Fruit fly (Drosophila melanogaster) whole organism, embryonic: ENCODE results near the gene CG11975.

Experiments used
- Bdp1 ChIP-seq: fragments of 200-800 bp; sonication (Bioruptor generic); optimal IDR thresholded peaks from 3 replicates; lab custom pipeline; 2016; ENCODE audit warnings: missing biosample characterization, missing genetic modification characterization
- CG10267 ChIP-seq: fragments of 200-800 bp; sonication (Bioruptor generic); optimal IDR thresholded peaks from 2 replicates; lab custom pipeline; 2018; ENCODE audit warnings: missing biosample characterization, mild to moderate bottlenecking, missing genetic modification characterization, moderate library complexity
- CG10565 ChIP-seq: fragments of 200-800 bp; sonication (Bioruptor generic); optimal IDR thresholded peaks from 3 replicates; lab custom pipeline; 2016; ENCODE audit warnings: missing biosample characterization, mild to moderate bottlenecking, missing genetic modification characterization
- CG11247 ChIP-seq: fragments of 200-800 bp; sonication (Bioruptor generic); IDR thresholded peaks from 2 replicates; pipeline ENCODE4 v1.3.6; 2022; ENCODE audit warnings: missing biosample characterization, missing genetic modification characterization
- CG12104 ChIP-seq: fragments of 200-800 bp; sonication (Bioruptor generic); optimal IDR thresholded peaks from 3 replicates; lab custom pipeline; 2016; ENCODE audit warnings: missing biosample characterization, missing genetic modification characterization
- CG12299 ChIP-seq: fragments of 200-800 bp; sonication (Bioruptor generic); optimal IDR thresholded peaks from 2 replicates; lab custom pipeline; 2018; ENCODE audit warnings: missing biosample characterization, mild to moderate bottlenecking, missing genetic modification characterization
- CG13424 ChIP-seq: fragments of 200-800 bp; sonication (Bioruptor generic); optimal IDR thresholded peaks from 2 replicates; lab custom pipeline; 2019; ENCODE audit warnings: missing biosample characterization, mild to moderate bottlenecking, missing genetic modification characterization, moderate library complexity
- CG16815 ChIP-seq: fragments of 200-800 bp; sonication (Bioruptor generic); optimal IDR thresholded peaks from 3 replicates; lab custom pipeline; 2017; ENCODE audit warnings: missing biosample characterization, mild to moderate bottlenecking, missing genetic modification characterization
- CG17385 ChIP-seq: fragments of 200-800 bp; sonication (Bioruptor generic); optimal IDR thresholded peaks from 3 replicates; lab custom pipeline; 2018; ENCODE audit warnings: missing biosample characterization, mild to moderate bottlenecking, missing genetic modification characterization
- CG2116 ChIP-seq: fragments of 200-800 bp; sonication (Bioruptor generic); optimal IDR thresholded peaks from 3 replicates; lab custom pipeline; 2018; ENCODE audit warnings: missing biosample characterization, mild to moderate bottlenecking, missing genetic modification characterization
- CG2889 ChIP-seq: fragments of 200-800 bp; sonication (Bioruptor generic); IDR thresholded peaks from 3 replicates; pipeline ENCODE4 v1.3.6; 2022; ENCODE audit warnings: missing biosample characterization, missing genetic modification characterization
- CG30020 ChIP-seq: fragments of 200-800 bp; optimal IDR thresholded peaks from 2 replicates; lab custom pipeline; 2019; ENCODE audit warnings: missing biosample characterization, mild to moderate bottlenecking, missing genetic modification characterization, moderate library complexity
- CG30431 ChIP-seq: fragments of 200-800 bp; sonication (Bioruptor generic); optimal IDR thresholded peaks from 2 replicates; lab custom pipeline; 2017; ENCODE audit warnings: missing biosample characterization, missing genetic modification characterization
- CG3065 ChIP-seq: fragments of 200-800 bp; sonication (Bioruptor generic); optimal IDR thresholded peaks from 2 replicates; lab custom pipeline; 2016; ENCODE audit warnings: missing biosample characterization, missing genetic modification characterization
- CG3838 ChIP-seq: fragments of 200-800 bp; sonication (Bioruptor generic); optimal IDR thresholded peaks from 3 replicates; lab custom pipeline; 2016; ENCODE audit warnings: missing biosample characterization, missing genetic modification characterization
- CG43689 ChIP-seq: fragments of 200-800 bp; sonication (Bioruptor generic); IDR thresholded peaks from 2 replicates; pipeline ENCODE4 v1.3.6; 2022; ENCODE audit warnings: missing biosample characterization, missing genetic modification characterization
- CG6683 ChIP-seq: fragments of 200-800 bp; sonication (Bioruptor generic); optimal IDR thresholded peaks from 2 replicates; lab custom pipeline; 2017; ENCODE audit warnings: missing biosample characterization, mild to moderate bottlenecking, missing genetic modification characterization, missing genetic modification reagents
- CG7745 ChIP-seq: fragments of 200-800 bp; sonication (Bioruptor generic); optimal IDR thresholded peaks from 2 replicates; lab custom pipeline; 2018; ENCODE audit warnings: missing biosample characterization, mild to moderate bottlenecking, missing genetic modification characterization, moderate library complexity
- CG7839 ChIP-seq: fragments of 200-800 bp; sonication (Bioruptor generic); optimal IDR thresholded peaks from 3 replicates; lab custom pipeline; 2018; ENCODE audit warnings: missing biosample characterization, mild to moderate bottlenecking, missing genetic modification characterization, moderate library complexity
- Dip2 ChIP-seq: fragments of 200-800 bp; sonication (Bioruptor generic); IDR thresholded peaks from 2 replicates; pipeline ENCODE4 v1.3.6; 2022; ENCODE audit warnings: missing biosample characterization, missing genetic modification characterization
- Hey ChIP-seq: fragments of 200-800 bp; sonication (Bioruptor generic); optimal IDR thresholded peaks from 3 replicates; lab custom pipeline; 2018; ENCODE audit warnings: missing biosample characterization, mild to moderate bottlenecking, missing genetic modification characterization
- Hr78 ChIP-seq, 2 experiments: fragments of 200-800 bp in 1 of 2; fragments of >200 bp in 1 of 2; sonication (Bioruptor generic) in 1 of 2; optimal IDR thresholded peaks; 2 replicates each; lab custom pipeline; 2017 to 2019; ENCODE audit warnings: missing biosample characterization in 2 of 2, missing genetic modification characterization in 2 of 2, mild to moderate bottlenecking in 1 of 2, moderate library complexity in 1 of 2
- Meics ChIP-seq: fragments of 200-800 bp; sonication (Bioruptor generic); optimal IDR thresholded peaks from 2 replicates; lab custom pipeline; 2017; ENCODE audit warnings: missing biosample characterization, mild to moderate bottlenecking, missing genetic modification characterization
- NfI ChIP-seq: fragments of 200-800 bp; sonication (Bioruptor generic); optimal IDR thresholded peaks from 3 replicates; lab custom pipeline; 2018; ENCODE audit warnings: missing biosample characterization, mild to moderate bottlenecking, missing genetic modification characterization, moderate library complexity
- Oaz ChIP-seq: fragments of 200-800 bp; sonication (Bioruptor generic); IDR thresholded peaks from 2 replicates; pipeline ENCODE4 v1.3.6; 2022; ENCODE audit warnings: missing biosample characterization, missing genetic modification characterization
- Oli ChIP-seq: fragments of 200-800 bp; sonication (Bioruptor generic); optimal IDR thresholded peaks from 2 replicates; lab custom pipeline; 2018; ENCODE audit warnings: missing biosample characterization, mild to moderate bottlenecking, missing genetic modification characterization, moderate library complexity
- Ravus ChIP-seq: fragments of 200-800 bp; sonication (Bioruptor generic); IDR thresholded peaks from 2 replicates; pipeline ENCODE4 v1.3.6; 2022; ENCODE audit warnings: missing biosample characterization, missing genetic modification characterization
- Side ChIP-seq: fragments of 200-800 bp; sonication (Bioruptor generic); optimal IDR thresholded peaks from 2 replicates; lab custom pipeline; 2016; ENCODE audit warnings: missing biosample characterization, missing genetic modification characterization
- Sox102F ChIP-seq: fragments of 200-800 bp; sonication (Bioruptor generic); optimal IDR thresholded peaks from 2 replicates; lab custom pipeline; 2018; ENCODE audit warnings: missing biosample characterization, mild to moderate bottlenecking, missing genetic modification characterization, moderate library complexity
- Sry-δ ChIP-seq: fragments of 200-800 bp; sonication (Bioruptor generic); optimal IDR thresholded peaks from 2 replicates; lab custom pipeline; 2016; ENCODE audit warnings: missing biosample characterization, missing genetic modification characterization
- Stat92E ChIP-seq, 3 experiments: fragments of >200 bp in 2 of 3; fragments of 200-800 bp in 1 of 3; sonication (Bioruptor generic) in 1 of 3; optimal IDR thresholded peaks; 2 replicates each; lab custom pipeline; 2017 to 2019; ENCODE audit warnings: missing biosample characterization in 3 of 3, missing genetic modification characterization in 3 of 3, mild to moderate bottlenecking in 1 of 3, moderate library complexity in 1 of 3
- Tbp ChIP-seq: fragments of >200 bp; optimal IDR thresholded peaks from 2 replicates; lab custom pipeline; 2018; ENCODE audit warnings: missing biosample characterization, missing genetic modification characterization
- ara ChIP-seq: fragments of 200-800 bp; sonication (Bioruptor generic); IDR thresholded peaks from 2 replicates; pipeline ENCODE4 v1.3.6; 2022; ENCODE audit warnings: missing biosample characterization, missing genetic modification characterization
- ase ChIP-seq: fragments of 200-800 bp; sonication (Bioruptor generic); IDR thresholded peaks from 3 replicates; pipeline ENCODE4 v1.3.6; 2022; ENCODE audit warnings: missing biosample characterization, missing genetic modification characterization
- cg ChIP-seq: fragments of 200-800 bp; sonication (Bioruptor generic); optimal IDR thresholded peaks from 3 replicates; lab custom pipeline; 2019; ENCODE audit warnings: missing biosample characterization, mild to moderate bottlenecking, missing genetic modification characterization, moderate library complexity
- dysf ChIP-seq: fragments of 200-800 bp; sonication (Bioruptor generic); IDR thresholded peaks from 3 replicates; pipeline ENCODE4 v1.3.6; 2022; ENCODE audit warnings: missing biosample characterization, missing genetic modification characterization
- ewg ChIP-seq: fragments of 200-800 bp; sonication (Bioruptor generic); optimal IDR thresholded peaks from 3 replicates; lab custom pipeline; 2017; ENCODE audit warnings: mild to moderate bottlenecking, missing biosample characterization, missing genetic modification reagents, missing genetic modification characterization
- hb ChIP-seq: fragments of 200-800 bp; sonication (Bioruptor generic); IDR thresholded peaks from 3 replicates; pipeline ENCODE4 v1.3.6; 2022; ENCODE audit warnings: missing biosample characterization, missing genetic modification characterization; ENCODE audit not compliant: partially characterized antibody
- hth ChIP-seq: fragments of >200 bp; optimal IDR thresholded peaks from 2 replicates; lab custom pipeline; 2017; ENCODE audit warnings: inconsistent platforms
- klu ChIP-seq: fragments of 200-800 bp; sonication (Bioruptor generic); IDR thresholded peaks from 2 replicates; pipeline ENCODE4 v1.3.6; 2022; ENCODE audit warnings: missing biosample characterization, missing genetic modification characterization
- oc ChIP-seq: fragments of 200-800 bp; sonication (Bioruptor generic); optimal IDR thresholded peaks from 2 replicates; lab custom pipeline; 2018; ENCODE audit warnings: missing biosample characterization, mild to moderate bottlenecking, missing genetic modification characterization, moderate library complexity
- pros ChIP-seq: fragments of 200-800 bp; sonication (Bioruptor generic); optimal IDR thresholded peaks from 3 replicates; lab custom pipeline; 2019; ENCODE audit warnings: missing biosample characterization, mild to moderate bottlenecking, missing genetic modification characterization, moderate library complexity
- seq ChIP-seq: fragments of 200-800 bp; sonication (Bioruptor generic); IDR thresholded peaks from 2 replicates; pipeline ENCODE4 v1.3.6; 2022; ENCODE audit warnings: missing biosample characterization, missing genetic modification characterization
- sima ChIP-seq: fragments of 200-800 bp; sonication (Bioruptor generic); optimal IDR thresholded peaks from 2 replicates; lab custom pipeline; 2016; ENCODE audit warnings: missing biosample characterization, missing genetic modification characterization
- sisA ChIP-seq: fragments of 200-800 bp; sonication (Bioruptor generic); IDR thresholded peaks from 2 replicates; pipeline ENCODE4 v1.3.6; 2022; ENCODE audit warnings: missing biosample characterization, missing genetic modification characterization
- so ChIP-seq: fragments of 200-800 bp; sonication (Bioruptor generic); IDR thresholded peaks from 3 replicates; pipeline ENCODE4 v1.3.6; 2022; ENCODE audit warnings: missing biosample characterization, missing genetic modification characterization
- stc ChIP-seq: fragments of 200-800 bp; sonication (Bioruptor generic); IDR thresholded peaks from 2 replicates; pipeline ENCODE4 v1.3.6; 2022; ENCODE audit warnings: missing biosample characterization, missing genetic modification characterization
- unc-4 ChIP-seq: fragments of 200-800 bp; sonication (Bioruptor generic); IDR thresholded peaks from 2 replicates; pipeline ENCODE4 v1.3.6; 2022; ENCODE audit warnings: missing biosample characterization, missing genetic modification characterization; ENCODE audit not compliant: partially characterized antibody
- wor ChIP-seq: fragments of 200-800 bp; sonication (Bioruptor generic); IDR thresholded peaks from 2 replicates; pipeline ENCODE4 v1.3.6; 2022; ENCODE audit warnings: missing biosample characterization, missing genetic modification characterization

The CG11975 gene

DNA sequence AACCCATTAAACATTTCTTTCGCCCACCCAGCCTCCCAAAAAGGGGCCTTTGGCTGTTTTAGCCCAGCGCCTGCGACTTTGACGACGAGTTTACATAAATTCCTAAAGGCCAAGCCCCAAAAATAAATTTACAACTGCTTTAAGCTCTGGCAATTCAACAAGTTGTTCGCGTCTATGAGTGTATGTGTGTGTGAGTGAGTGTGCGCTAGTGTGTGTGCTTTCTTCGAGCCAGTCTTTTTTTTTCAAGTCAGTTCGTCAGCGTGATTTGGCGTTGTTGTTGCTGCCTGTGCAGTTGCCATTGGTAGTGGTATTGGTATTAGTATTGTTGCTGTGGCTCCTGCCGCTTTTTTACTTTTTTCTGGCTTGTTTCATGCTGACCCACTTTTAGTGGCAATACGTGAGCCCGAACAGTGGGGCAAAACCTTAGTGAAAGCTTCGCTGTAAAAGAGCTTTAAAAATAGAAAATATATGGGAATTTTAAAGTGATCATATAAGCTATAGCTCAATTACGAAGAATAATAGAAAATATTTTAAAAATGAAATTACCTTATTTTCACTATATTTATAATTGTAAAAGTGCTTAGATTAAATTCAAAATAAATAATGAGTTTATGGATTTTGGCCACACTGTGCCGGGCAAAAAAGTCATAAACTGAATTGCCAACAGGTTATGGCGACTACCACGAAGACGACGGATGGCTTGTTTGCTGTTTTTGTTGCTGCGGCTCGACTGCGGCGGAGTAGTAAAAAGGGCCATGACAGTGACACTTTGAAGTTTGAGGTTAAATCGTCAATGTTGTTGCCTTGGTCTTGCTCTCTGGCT is 47.3 kb upstream of the CG11975 start (continued):
- TF ChIP-seq Side (GFP tag; lab: Kevin White, UChicago) (no peak), CG10267 (tag; lab: Kevin White, UChicago) (peak; percentile 82), wor (GFP tag; lab: Robert Waterston, UW) (peak; percentile 83), Sry-δ (GFP tag; lab: Kevin White, UChicago) (no peak), CG2116 (GFP tag; lab: Kevin White, UChicago) (peak; percentile 37), unc-4 (GFP tag; lab: Robert Waterston, UW) (no peak), klu (GFP tag; lab: Robert Waterston, UW) (peak; percentile 51; the same call in 1 of the 2 replicates), Bdp1 (GFP tag; lab: Kevin White, UChicago) (no peak), ara (GFP tag; lab: Robert Waterston, UW) (peak; percentile 81), hb (GFP tag; lab: Robert Waterston, UW) (no peak), Sox102F (GFP tag; lab: Kevin White, UChicago) (peak; percentile 92), CG3838 (GFP tag; lab: Kevin White, UChicago) (peak; percentile 33), CG7839 (tag; lab: Kevin White, UChicago) (peak; percentile 93), Stat92E (GFP tag; optimal IDR thresholded peaks at IDR 0.05; lab: Kevin White, UChicago) (peak in 1 of 3 experiments; percentile 80), Tbp (GFP tag; lab: Kevin White, UChicago) (no peak), Meics (peak; percentile 78), Ravus (GFP tag; lab: Robert Waterston, UW) (peak; percentile 40), CG7745 (tag; lab: Kevin White, UChicago) (no peak), CG30020 (peak; percentile 48), Hr78 (GFP tag; optimal IDR thresholded peaks at IDR 0.05; lab: Kevin White, UChicago) (peak in 1 of 2 experiments; percentile 87), oc (peak; percentile 60), hth (lab: Kevin White, UChicago) (no peak), so (GFP tag; lab: Robert Waterston, UW) (peak; percentile 90), stc (peak; percentile 78), Oli (tag; lab: Kevin White, UChicago) (peak; percentile 90), sima (GFP tag; lab: Kevin White, UChicago) (no peak), seq (peak; percentile 83), CG12299 (tag; lab: Kevin White, UChicago) (peak; percentile 85), Dip2 (GFP tag; lab: Robert Waterston, UW) (no peak), CG43689 (GFP tag; lab: Robert Waterston, UW) (peak; percentile 65), cg (peak; percentile 77), ewg (peak; percentile 71), dysf (GFP tag; lab: Robert Waterston, UW) (peak; percentile 92), CG12104 (peak; percentile 73), CG10565 (GFP tag; lab: Kevin White, UChicago) (no peak), Oaz (GFP tag; lab: Robert Waterston, UW) (peak; percentile 70), CG2889 (GFP tag; lab: Robert Waterston, UW) (peak; percentile 55; the same call in 1 of the 3 replicates), Hey (tag; lab: Kevin White, UChicago) (no peak), pros (GFP tag; lab: Kevin White, UChicago) (peak; percentile 80), CG16815 (GFP tag; lab: Kevin White, UChicago) (peak; percentile 55), sisA (GFP tag; lab: Robert Waterston, UW) (peak; percentile 77), ase (GFP tag; lab: Robert Waterston, UW) (0 out of 3 replicates have a peak, but pooled peaks have one; percentile 51), CG30431 (peak; percentile 63), CG13424 (tag; lab: Kevin White, UChicago) (peak; percentile 93), CG3065 (GFP tag; lab: Kevin White, UChicago) (no peak), CG17385 (GFP tag; lab: Kevin White, UChicago) (peak; percentile 84), CG11247 (GFP tag; lab: Robert Waterston, UW) (peak; percentile 64; the same call in 1 of the 2 replicates), CG6683 (peak; percentile 59), NfI (GFP tag; lab: Kevin White, UChicago) (peak; percentile 72)
